Fruit fly (Drosophila melanogaster) whole organism, embryonic: ENCODE data around the gene CG12592.

ENCODE experiments used
- Abd-B ChIP-seq: fragments of 200-800 bp; sonication (Bioruptor generic); optimal IDR thresholded peaks from 2 replicates; lab custom pipeline; 2018; ENCODE audit warnings: missing biosample characterization, mild to moderate bottlenecking, missing genetic modification characterization, moderate library complexity
- Bteb2 ChIP-seq: fragments of 200-800 bp; sonication (Bioruptor generic); optimal IDR thresholded peaks from 2 replicates; lab custom pipeline; 2016; ENCODE audit warnings: missing biosample characterization, missing genetic modification characterization
- CG10543 ChIP-seq: fragments of 200-800 bp; sonication (Bioruptor generic); optimal IDR thresholded peaks from 3 replicates; lab custom pipeline; 2017; ENCODE audit warnings: missing biosample characterization, mild to moderate bottlenecking, missing genetic modification characterization, moderate library complexity
- CG11560 ChIP-seq: fragments of 200-800 bp; sonication (Bioruptor generic); IDR thresholded peaks from 3 replicates; pipeline ENCODE4 v1.3.6; 2022; ENCODE audit warnings: missing biosample characterization, missing genetic modification characterization
- CG12659 ChIP-seq: fragments of 200-800 bp; sonication (Bioruptor generic); optimal IDR thresholded peaks from 3 replicates; lab custom pipeline; 2017; ENCODE audit warnings: mild to moderate bottlenecking, missing biosample characterization, missing genetic modification reagents, missing genetic modification characterization
- CG13287 ChIP-seq: fragments of 200-800 bp; sonication (Bioruptor generic); IDR thresholded peaks from 2 replicates; pipeline ENCODE4 v1.3.6; 2022; ENCODE audit warnings: missing biosample characterization, missing genetic modification characterization; ENCODE audit not compliant: partially characterized antibody
- CG15601 ChIP-seq: fragments of 200-800 bp; sonication (Bioruptor generic); optimal IDR thresholded peaks from 3 replicates; lab custom pipeline; 2019; ENCODE audit warnings: missing biosample characterization, mild to moderate bottlenecking, missing genetic modification characterization, moderate library complexity
- CG17186 ChIP-seq: fragments of 200-800 bp; sonication (Bioruptor generic); optimal IDR thresholded peaks from 3 replicates; lab custom pipeline; 2017; ENCODE audit warnings: missing biosample characterization, missing genetic modification reagents, missing genetic modification characterization
- CG18011 ChIP-seq: fragments of 200-800 bp; sonication (Bioruptor generic); optimal IDR thresholded peaks from 2 replicates; lab custom pipeline; 2017; ENCODE audit warnings: missing biosample characterization, missing genetic modification characterization, mild to moderate bottlenecking, moderate library complexity, missing genotype
- CG2712 ChIP-seq: fragments of 200-800 bp; optimal IDR thresholded peaks from 3 replicates; lab custom pipeline; 2019; ENCODE audit warnings: missing biosample characterization, mild to moderate bottlenecking, missing genetic modification characterization, moderate library complexity
- CG34224 ChIP-seq: fragments of 200-800 bp; sonication (Bioruptor generic); IDR thresholded peaks from 3 replicates; pipeline ENCODE4 v1.3.6; 2022; ENCODE audit warnings: missing biosample characterization, missing genetic modification characterization; ENCODE audit not compliant: partially characterized antibody
- CG34422 ChIP-seq: fragments of 200-800 bp; sonication (Bioruptor generic); IDR thresholded peaks from 3 replicates; pipeline ENCODE4 v1.3.6; 2022; ENCODE audit warnings: missing biosample characterization, missing genetic modification characterization
- CG4424 ChIP-seq: fragments of 200-800 bp; sonication (Bioruptor generic); optimal IDR thresholded peaks from 3 replicates; lab custom pipeline; 2016; ENCODE audit warnings: missing biosample characterization, missing genetic modification characterization
- CG4617 ChIP-seq: fragments of 200-800 bp; sonication (Bioruptor generic); optimal IDR thresholded peaks from 3 replicates; lab custom pipeline; 2016; ENCODE audit warnings: missing biosample characterization, missing genetic modification characterization, borderline replicate concordance
- CG6683 ChIP-seq: fragments of 200-800 bp; sonication (Bioruptor generic); optimal IDR thresholded peaks from 2 replicates; lab custom pipeline; 2017; ENCODE audit warnings: missing biosample characterization, mild to moderate bottlenecking, missing genetic modification characterization, missing genetic modification reagents
- CG6791 ChIP-seq: fragments of 200-800 bp; sonication (Bioruptor generic); IDR thresholded peaks from 3 replicates; pipeline ENCODE4 v1.3.6; 2022; ENCODE audit warnings: missing biosample characterization, missing genetic modification characterization; ENCODE audit not compliant: partially characterized antibody
- CG9609 ChIP-seq: fragments of 200-800 bp; sonication (Bioruptor generic); optimal IDR thresholded peaks from 3 replicates; lab custom pipeline; 2016; ENCODE audit warnings: missing biosample characterization, missing genetic modification characterization
- CG9797 ChIP-seq: fragments of 200-800 bp; sonication (Bioruptor generic); optimal IDR thresholded peaks from 3 replicates; lab custom pipeline; 2018; ENCODE audit warnings: missing biosample characterization, mild to moderate bottlenecking, missing genetic modification characterization
- CoRest ChIP-seq: fragments of 200-800 bp; sonication (Bioruptor generic); optimal IDR thresholded peaks from 3 replicates; lab custom pipeline; 2018; ENCODE audit warnings: missing biosample characterization, mild to moderate bottlenecking, missing genetic modification characterization, moderate library complexity
- Doc2 ChIP-seq: fragments of 200-800 bp; sonication (Bioruptor generic); IDR thresholded peaks from 2 replicates; pipeline ENCODE4 v1.3.6; 2022; ENCODE audit warnings: missing biosample characterization, missing genetic modification characterization
- Dref ChIP-seq: fragments of 200-800 bp; sonication (Bioruptor generic); IDR thresholded peaks from 2 replicates; pipeline ENCODE4 v1.3.6; 2022; ENCODE audit warnings: missing biosample characterization, missing genetic modification characterization
- E2f1 ChIP-seq: fragments of 200-800 bp; sonication (Bioruptor generic); IDR thresholded peaks from 2 replicates; pipeline ENCODE4 v1.3.6; 2022; ENCODE audit warnings: missing biosample characterization, missing genetic modification characterization
- Eip74EF ChIP-seq, 2 experiments: fragments of 200-800 bp in 1 of 2; fragments of >200 bp in 1 of 2; sonication (Bioruptor generic) in 1 of 2; optimal IDR thresholded peaks; 2 replicates each; lab custom pipeline; 2017 to 2019; ENCODE audit warnings: missing biosample characterization in 2 of 2, missing genetic modification characterization in 2 of 2, mild to moderate bottlenecking in 1 of 2, moderate library complexity in 1 of 2
- Ets97D ChIP-seq: fragments of 200-800 bp; sonication (Bioruptor generic); optimal IDR thresholded peaks from 3 replicates; lab custom pipeline; 2016; ENCODE audit warnings: missing biosample characterization, missing genetic modification characterization
- HLH3B ChIP-seq: fragments of 200-800 bp; sonication (Bioruptor generic); IDR thresholded peaks from 2 replicates; pipeline ENCODE4 v1.3.6; 2022; ENCODE audit warnings: missing biosample characterization, missing genetic modification characterization
- HmgZ ChIP-seq: fragments of 200-800 bp; sonication (Bioruptor generic); optimal IDR thresholded peaks from 2 replicates; lab custom pipeline; 2018; ENCODE audit warnings: missing biosample characterization, mild to moderate bottlenecking, missing genetic modification characterization
- Lpt ChIP-seq: fragments of >200 bp; optimal IDR thresholded peaks from 2 replicates; lab custom pipeline; 2018; ENCODE audit warnings: missing biosample characterization, missing genetic modification characterization
- Med ChIP-seq: fragments of 200-800 bp; sonication (Bioruptor generic); peaks from one replicate; lab custom pipeline; 2016; ENCODE audit warnings: missing biosample characterization, missing genetic modification characterization, mild to moderate bottlenecking, inconsistent platforms, moderate library complexity
- Neu2 ChIP-seq: fragments of 200-800 bp; sonication (Bioruptor generic); optimal IDR thresholded peaks from 3 replicates; lab custom pipeline; 2016; ENCODE audit warnings: missing biosample characterization, missing genetic modification characterization, borderline replicate concordance
- Nf-YA ChIP-seq: fragments of 200-800 bp; sonication (Bioruptor generic); IDR thresholded peaks from 2 replicates; pipeline ENCODE4 v1.3.6; 2022; ENCODE audit warnings: missing biosample characterization, missing genetic modification characterization
- Sin3A ChIP-seq: fragments of >200 bp; optimal IDR thresholded peaks from 2 replicates; lab custom pipeline; 2018
- Sox100B ChIP-seq: fragments of 200-800 bp; sonication (Bioruptor generic); optimal IDR thresholded peaks from 3 replicates; lab custom pipeline; 2018; ENCODE audit warnings: missing biosample characterization, mild to moderate bottlenecking, missing genetic modification characterization
- YL-1 ChIP-seq: fragments of 200-800 bp; sonication (Bioruptor generic); optimal IDR thresholded peaks from 3 replicates; lab custom pipeline; 2017; ENCODE audit warnings: missing biosample characterization, mild to moderate bottlenecking, missing genetic modification characterization
- amos ChIP-seq: fragments of 200-800 bp; sonication (Bioruptor generic); IDR thresholded peaks from 2 replicates; pipeline ENCODE4 v1.3.6; 2022; ENCODE audit warnings: missing biosample characterization, missing genetic modification characterization; ENCODE audit not compliant: partially characterized antibody
- bbx ChIP-seq: fragments of 200-800 bp; sonication (Bioruptor generic); IDR thresholded peaks from 2 replicates; pipeline ENCODE4 v1.3.6; 2022; ENCODE audit warnings: missing biosample characterization, missing genetic modification characterization; ENCODE audit not compliant: partially characterized antibody
- cg ChIP-seq: fragments of 200-800 bp; sonication (Bioruptor generic); optimal IDR thresholded peaks from 3 replicates; lab custom pipeline; 2019; ENCODE audit warnings: missing biosample characterization, mild to moderate bottlenecking, missing genetic modification characterization, moderate library complexity
- dimm ChIP-seq: fragments of 200-800 bp; sonication (Bioruptor generic); IDR thresholded peaks from 2 replicates; pipeline ENCODE4 v1.3.6; 2022; ENCODE audit warnings: missing biosample characterization, missing genetic modification characterization
- dm ChIP-seq: fragments of 200-800 bp; sonication (Bioruptor generic); optimal IDR thresholded peaks from 3 replicates; lab custom pipeline; 2016; ENCODE audit warnings: missing biosample characterization, missing genetic modification characterization
- fd64A ChIP-seq: fragments of 200-800 bp; sonication (Bioruptor generic); optimal IDR thresholded peaks from 3 replicates; lab custom pipeline; 2018; ENCODE audit warnings: missing biosample characterization, mild to moderate bottlenecking, missing genetic modification characterization
- gsb-n ChIP-seq: fragments of 200-800 bp; sonication (Bioruptor generic); optimal IDR thresholded peaks from 3 replicates; lab custom pipeline; 2018; ENCODE audit warnings: missing biosample characterization, mild to moderate bottlenecking, missing genetic modification characterization
- lbe ChIP-seq: fragments of 200-800 bp; sonication (Bioruptor generic); optimal IDR thresholded peaks from 2 replicates; lab custom pipeline; 2016; ENCODE audit warnings: missing biosample characterization, mild to moderate bottlenecking, missing genetic modification characterization
- pan ChIP-seq, 4 experiments: fragments of >200 bp in 3 of 4; fragments of 200-800 bp in 1 of 4; sonication (Bioruptor generic) in 1 of 4; optimal IDR thresholded peaks in 3 of 4; IDR thresholded peaks in 1 of 4; 2 replicates each; pipeline versions ENCODE4 v1.3.6 to Lab custom; 2017 to 2022; ENCODE audit warnings: missing biosample characterization in 2 of 4, missing genetic modification characterization in 2 of 4, mixed read lengths in 1 of 4
- phol ChIP-seq: fragments of 200-800 bp; sonication (Bioruptor generic); optimal IDR thresholded peaks from 3 replicates; lab custom pipeline; 2018; ENCODE audit warnings: missing biosample characterization, mild to moderate bottlenecking, missing genetic modification characterization, moderate library complexity
- rib ChIP-seq: fragments of 200-800 bp; sonication (Bioruptor generic); IDR thresholded peaks from 2 replicates; pipeline ENCODE4 v1.3.6; 2022; ENCODE audit warnings: missing biosample characterization, missing genetic modification characterization
- sima ChIP-seq: fragments of 200-800 bp; sonication (Bioruptor generic); optimal IDR thresholded peaks from 2 replicates; lab custom pipeline; 2016; ENCODE audit warnings: missing biosample characterization, missing genetic modification characterization
- toy ChIP-seq: fragments of 200-800 bp; sonication (Bioruptor generic); IDR thresholded peaks from 2 replicates; pipeline ENCODE4 v1.3.6; 2022; ENCODE audit warnings: missing biosample characterization, missing genetic modification characterization
- usp ChIP-seq: fragments of >200 bp; optimal IDR thresholded peaks from 2 replicates; lab custom pipeline; 2017; ENCODE audit warnings: missing biosample characterization, missing genetic modification characterization
- zf30C ChIP-seq: fragments of 200-800 bp; sonication (Bioruptor generic); optimal IDR thresholded peaks from 3 replicates; lab custom pipeline; 2018; ENCODE audit warnings: missing biosample characterization, mild to moderate bottlenecking, missing genetic modification characterization

The CG12592 gene

DNA sequence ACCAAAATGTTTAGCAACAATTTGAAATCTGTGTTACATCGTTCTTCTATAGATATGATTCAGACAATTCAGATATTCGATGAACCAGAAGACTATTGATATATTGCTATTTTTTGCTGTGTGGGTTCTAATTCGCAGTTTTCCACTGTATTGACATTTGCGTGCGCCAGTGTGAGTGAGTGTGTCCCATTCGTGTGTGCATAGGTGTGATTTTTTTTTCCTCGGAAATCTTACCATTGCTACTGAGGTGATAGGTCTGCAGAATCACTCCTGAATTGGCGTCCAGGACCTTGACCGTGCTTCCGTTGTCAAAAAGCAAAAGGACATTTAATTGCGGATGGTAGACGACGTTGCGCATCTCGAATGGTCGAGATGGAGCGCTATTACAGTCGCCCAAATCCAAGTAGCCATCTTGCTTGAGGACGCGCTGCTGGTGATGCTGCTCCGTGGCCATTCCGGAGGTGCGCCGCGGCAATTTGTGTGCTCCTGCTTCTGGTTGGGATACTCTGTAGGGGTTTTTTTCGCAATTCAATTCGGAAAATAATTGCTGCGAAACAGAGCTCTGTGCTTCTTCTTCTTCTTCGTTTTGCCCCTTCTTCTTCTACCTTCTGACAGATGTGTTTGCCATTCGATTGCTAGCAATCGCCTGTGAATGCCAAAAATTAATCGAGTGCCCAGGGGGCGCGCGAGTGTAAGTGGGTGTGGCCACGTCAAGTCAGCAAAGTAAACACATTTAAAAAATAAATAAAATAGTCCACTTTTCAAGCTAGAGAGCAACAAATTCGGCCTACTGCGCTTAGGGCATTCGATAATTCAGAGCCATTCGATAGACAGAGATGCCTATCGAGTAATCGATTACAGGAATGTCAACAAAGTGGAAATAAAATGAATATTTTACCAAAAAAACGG lies 7.2 kb upstream of the CG12592 start, which contains the start of the genes Bruce and CG12818 (continued):
- TF ChIP-seq CG4617 (peak; percentile 95), CG9797 (GFP tag; lab: Kevin White, UChicago) (peak; percentile 17), HmgZ (tag; lab: Kevin White, UChicago) (no peak), Med (GFP tag; lab: Kevin White, UChicago) (peak; percentile 60), fd64A (GFP tag; lab: Kevin White, UChicago) (no peak), CoRest (tag; lab: Kevin White, UChicago) (no peak), bbx (GFP tag; lab: Robert Waterston, UW) (peak; percentile 74), dm (peak; percentile 66), CG6683 (GFP tag; lab: Kevin White, UChicago) (no peak), Sin3A (lab: Kevin White, UChicago) (peak; percentile 85), zf30C (GFP tag; lab: Kevin White, UChicago) (no peak), dimm (no peak), gsb-n (tag; lab: Kevin White, UChicago) (no peak), rib (GFP tag; lab: Robert Waterston, UW) (0 out of 2 replicates have a peak, but pooled peaks have one; percentile 11), Sox100B (GFP tag; lab: Kevin White, UChicago) (no peak), Lpt (no peak), Doc2 (GFP tag; lab: Robert Waterston, UW) (no peak), CG10543 (GFP tag; lab: Kevin White, UChicago) (no peak), lbe (GFP tag; lab: Kevin White, UChicago) (no peak), Neu2 (GFP tag; lab: Kevin White, UChicago) (peak; percentile 43), CG2712 (tag; lab: Kevin White, UChicago) (no peak), Ets97D (GFP tag; lab: Kevin White, UChicago) (peak; percentile 64), E2f1 (no peak), CG34422 (GFP tag; lab: Robert Waterston, UW) (peak; percentile 43; the same call in 1 of the 3 replicates), Bteb2 (GFP tag; lab: Kevin White, UChicago) (no peak), CG13287 (GFP tag; lab: Robert Waterston, UW) (peak; percentile 82), CG12659 (GFP tag; lab: Kevin White, UChicago) (peak; percentile 50), HLH3B (no peak), CG18011 (GFP tag; lab: Kevin White, UChicago) (no peak), toy (no peak), Dref (GFP tag; lab: Robert Waterston, UW) (peak; percentile 89), Abd-B (GFP tag; lab: Kevin White, UChicago) (no peak), phol (tag; lab: Kevin White, UChicago) (peak; percentile 52), cg (GFP tag; lab: Kevin White, UChicago) (peak; percentile 71), amos (GFP tag; lab: Robert Waterston, UW) (peak; percentile 59), sima (GFP tag; lab: Kevin White, UChicago) (no peak), Nf-YA (no peak), YL-1 (GFP tag; lab: Kevin White, UChicago) (peak; percentile 76), CG9609 (GFP tag; lab: Kevin White, UChicago) (peak; percentile 2), CG17186 (GFP tag; lab: Kevin White, UChicago) (peak; percentile 93), CG15601 (tag; lab: Kevin White, UChicago) (no peak), CG11560 (tag; lab: Robert Waterston, UW) (peak; percentile 100), usp (GFP tag; lab: Kevin White, UChicago) (no peak), pan (optimal IDR thresholded peaks at IDR 0.05; lab: Kevin White, UChicago) (no peak), pan (GFP tag; optimal IDR thresholded peaks at IDR 0.05 in 1 of 2, IDR thresholded peaks at IDR 0.05 in 1 of 2) (peak in 1 of 2 experiments; percentile 5), CG34224 (GFP tag; lab: Robert Waterston, UW) (peak; percentile 68), CG4424 (GFP tag; lab: Kevin White, UChicago) (no peak), Eip74EF (GFP tag; optimal IDR thresholded peaks at IDR 0.05; lab: Kevin White, UChicago) (no peak), CG6791 (peak; percentile 76)
